Worm (Caenorhabditis elegans) whole organism, L2 larva: ENCODE measurements around the gene pis-1.

Source experiments
- C34F6.9 ChIP-seq: fragments of 150-350 bp; optimal IDR thresholded peaks from 2 replicates; lab custom pipeline; 2014; ENCODE audit warnings: missing biosample characterization, missing genetic modification characterization
- F13H6.1 ChIP-seq: sonication (generic microtip); optimal IDR thresholded peaks from 2 replicates; lab custom pipeline; 2016; ENCODE audit warnings: missing genetic modification characterization, missing compliant biosample characterization
- R02D3.7 ChIP-seq: fragments of 150-350 bp; optimal IDR thresholded peaks from 2 replicates; lab custom pipeline; 2014; ENCODE audit warnings: missing biosample characterization, missing genetic modification characterization
- Y55F3AM.14 ChIP-seq: fragments of 200-800 bp; sonication (Bioruptor generic); optimal IDR thresholded peaks from 2 replicates; lab custom pipeline; 2018; ENCODE audit warnings: mild to moderate bottlenecking, missing genetic modification characterization, missing compliant biosample characterization
- ZK546.5 ChIP-seq: sonication (generic microtip); optimal IDR thresholded peaks from 2 replicates; lab custom pipeline; 2017; ENCODE audit warnings: missing biosample characterization, missing genetic modification characterization
- alr-1 ChIP-seq: fragments of 150-350 bp; optimal IDR thresholded peaks from 2 replicates; lab custom pipeline; 2014; ENCODE audit warnings: missing biosample characterization, missing genetic modification characterization
- ama-1 ChIP-seq: fragments of 150-350 bp; optimal IDR thresholded peaks from 2 replicates; lab custom pipeline; 2018; ENCODE audit warnings: inconsistent platforms
- dmd-4 ChIP-seq: sonication (generic microtip); optimal IDR thresholded peaks from 2 replicates; lab custom pipeline; 2017; ENCODE audit warnings: missing biosample characterization, missing genetic modification characterization
- egl-27 ChIP-seq: sonication (generic microtip); optimal IDR thresholded peaks from 3 replicates; lab custom pipeline; 2017; ENCODE audit warnings: missing biosample characterization, missing genetic modification reagents, missing genetic modification characterization
- elt-3 ChIP-seq: sonication (generic microtip); optimal IDR thresholded peaks from 2 replicates; lab custom pipeline; 2017; ENCODE audit warnings: missing biosample characterization, missing genetic modification characterization
- fos-1 ChIP-seq: fragments of 150-350 bp; optimal IDR thresholded peaks from 2 replicates; lab custom pipeline; 2014; ENCODE audit warnings: missing biosample characterization, missing genetic modification characterization
- lin-11 ChIP-seq: fragments of 150-350 bp; sonication (generic microtip); optimal IDR thresholded peaks from 2 replicates; lab custom pipeline; 2014; ENCODE audit warnings: missing biosample characterization, missing genetic modification characterization, inconsistent platforms, mixed read lengths
- lin-13 ChIP-seq: fragments of 150-350 bp; optimal IDR thresholded peaks from 2 replicates; lab custom pipeline; 2014; ENCODE audit warnings: missing biosample characterization, missing genetic modification reagents, missing genetic modification characterization
- mdl-1 ChIP-seq, 2 experiments: fragments of 150-350 bp in 1 of 2; sonication (generic microtip) in 1 of 2; optimal IDR thresholded peaks; 2 replicates each; lab custom pipeline; 2017; ENCODE audit warnings: missing biosample characterization in 2 of 2, missing genetic modification characterization in 2 of 2
- nhr-12 ChIP-seq: fragments of 150-350 bp; optimal IDR thresholded peaks from 2 replicates; lab custom pipeline; 2014; ENCODE audit warnings: missing biosample characterization, missing genetic modification characterization
- nhr-129 ChIP-seq: fragments of 150-350 bp; optimal IDR thresholded peaks from 2 replicates; lab custom pipeline; 2014; ENCODE audit warnings: missing biosample characterization, missing genetic modification characterization
- nhr-237 ChIP-seq: fragments of 150-350 bp; optimal IDR thresholded peaks from 2 replicates; lab custom pipeline; 2014; ENCODE audit warnings: missing biosample characterization, missing genetic modification characterization
- nhr-25 ChIP-seq: fragments of 150-350 bp; sonication (generic microtip); optimal IDR thresholded peaks from 3 replicates; lab custom pipeline; 2014; ENCODE audit warnings: missing biosample characterization, missing genetic modification characterization
- nhr-77 ChIP-seq: fragments of 150-350 bp; optimal IDR thresholded peaks from 2 replicates; lab custom pipeline; 2014; ENCODE audit warnings: missing biosample characterization, missing genetic modification characterization
- sem-4 ChIP-seq: fragments of 150-350 bp; optimal IDR thresholded peaks from 2 replicates; lab custom pipeline; 2014; ENCODE audit warnings: missing biosample characterization, missing genetic modification reagents, missing genetic modification characterization
- sma-3 ChIP-seq: sonication (generic microtip); optimal IDR thresholded peaks from 2 replicates; lab custom pipeline; 2016; ENCODE audit warnings: missing genetic modification reagents, missing genetic modification characterization, missing compliant biosample characterization
- sma-9 ChIP-seq, 2 experiments: fragments of 150-350 bp in 1 of 2; sonication (generic microtip) in 1 of 2; optimal IDR thresholded peaks; 2 replicates each; lab custom pipeline; 2014 to 2016; ENCODE audit warnings: missing genetic modification characterization in 2 of 2, mild to moderate bottlenecking in 1 of 2, missing biosample characterization in 1 of 2, missing compliant biosample characterization in 1 of 2, missing genetic modification reagents in 1 of 2, moderate library complexity in 1 of 2
- unc-39 ChIP-seq: fragments of 150-350 bp; optimal IDR thresholded peaks from 2 replicates; lab custom pipeline; 2014; ENCODE audit warnings: missing biosample characterization, missing genetic modification characterization
- unc-55 ChIP-seq: fragments of 150-350 bp; sonication (generic microtip); optimal IDR thresholded peaks from 3 replicates; lab custom pipeline; 2014; ENCODE audit warnings: missing biosample characterization, missing genetic modification reagents, missing genetic modification characterization
- unc-62 ChIP-seq: fragments of 150-350 bp; optimal IDR thresholded peaks from 2 replicates; lab custom pipeline; 2014; ENCODE audit warnings: missing biosample characterization, missing genetic modification reagents, missing genetic modification characterization
- zag-1 ChIP-seq: fragments of 150-350 bp; optimal IDR thresholded peaks from 2 replicates; lab custom pipeline; 2014; ENCODE audit warnings: missing biosample characterization, missing genetic modification characterization
- ztf-1 ChIP-seq: fragments of 200-800 bp; sonication (Bioruptor generic); conservative IDR thresholded peaks from 2 replicates; pipeline ENCODE4 v1.3.6; 2022; ENCODE audit warnings: missing genetic modification characterization, missing compliant biosample characterization
- ztf-11 ChIP-seq: sonication (generic microtip); optimal IDR thresholded peaks from 2 replicates; lab custom pipeline; 2017; ENCODE audit warnings: missing biosample characterization, missing genetic modification characterization

The pis-1 gene

DNA sequence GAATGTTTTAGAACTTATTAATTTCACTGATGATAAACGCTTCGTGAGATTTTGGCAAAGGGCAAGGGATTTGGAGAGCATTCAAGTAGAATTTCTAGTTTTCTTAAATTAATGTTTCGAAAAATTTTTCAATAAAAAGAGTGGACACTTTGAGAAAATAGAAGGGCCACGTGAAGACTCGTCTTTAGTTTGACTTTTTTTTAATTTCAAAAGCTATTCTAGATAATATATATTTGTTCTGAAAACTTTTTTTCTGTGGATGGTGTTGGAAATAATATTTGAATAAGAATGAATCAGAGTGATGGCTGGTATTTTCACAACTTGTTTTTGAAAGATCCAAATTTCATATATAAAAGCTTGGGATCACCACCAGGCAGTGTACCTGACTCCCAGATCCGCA is 48.1 kb downstream of the pis-1 start, which contains the start of gene C28D4.8:
C28D4.8 (minus strand) TSS at position 101 of the 400 bp plus-strand sequence.
- TF ChIP-seq unc-55 (GFP tag; lab: Kevin White, UChicago) (no peak), ZK546.5 (no peak), sma-3 (no peak), fos-1 (tag; lab: Kevin White, UChicago) (no peak), dmd-4 (no peak), lin-11 (tag; lab: Kevin White, UChicago) (no peak), egl-27 (tag; lab: Kevin White, UChicago) (no peak), ama-1 (lab: Kevin White, UChicago) (no peak), R02D3.7 (tag; lab: Kevin White, UChicago) (no peak), nhr-25 (tag; lab: Kevin White, UChicago) (no peak)

DNA sequence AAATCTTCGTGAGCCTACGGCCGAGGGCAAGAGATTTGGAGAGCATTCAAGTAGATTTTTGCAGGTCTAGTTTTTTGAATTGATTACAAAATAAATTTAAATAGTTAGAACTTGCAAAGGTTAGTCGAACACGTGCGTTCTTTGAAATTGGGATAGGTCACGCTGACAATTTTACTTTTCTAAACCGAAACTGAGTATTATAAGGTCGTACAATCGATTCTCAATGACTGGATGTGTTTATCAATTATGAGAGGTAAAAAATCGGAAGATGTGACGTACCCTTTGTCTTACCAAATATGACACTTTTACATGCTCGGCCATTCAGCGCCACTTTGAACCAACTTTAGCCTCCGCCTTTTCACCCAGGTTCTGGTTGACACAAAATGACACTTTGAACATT is 49.6 kb downstream of the pis-1 start, which contains the start of gene C28D4.5:
C28D4.5 (minus strand) TSS at position 101 of the 400 bp plus-strand sequence.
- TF ChIP-seq lin-13: no peak
- TF ChIP-seq mdl-1 (tag; optimal IDR thresholded peaks at IDR 0.05; lab: Kevin White, UChicago): no peak
- no peak for TF ChIP-seq dmd-4
- TF ChIP-seq unc-62 (GFP tag; lab: Kevin White, UChicago): no peak
- TF ChIP-seq elt-3 (tag; lab: Kevin White, UChicago): no peak
- no peak for TF ChIP-seq sem-4

DNA sequence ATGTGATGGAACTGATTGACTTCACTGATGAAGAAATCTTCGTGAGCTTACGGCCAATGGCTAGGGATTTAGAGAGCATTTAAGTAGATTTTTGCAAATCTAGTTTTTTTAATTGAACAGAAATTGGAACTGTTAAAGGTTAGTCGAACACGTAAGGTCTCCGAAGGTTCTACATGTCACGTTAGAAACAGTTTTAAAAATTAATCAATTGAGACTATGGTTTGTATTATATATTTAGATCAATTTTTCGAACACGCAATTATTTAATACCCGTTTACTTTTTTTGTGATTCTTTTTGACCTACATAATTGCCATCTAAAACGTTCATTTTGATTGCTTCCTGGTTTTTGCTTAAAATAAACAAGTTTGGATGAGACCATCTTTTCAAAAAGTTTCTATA is 51.5 kb downstream of the pis-1 start, which contains the start of gene C28D4.4:
C28D4.4 (minus strand) TSS at position 101 of the 400 bp plus-strand sequence.
- TF ChIP-seq unc-62 (GFP tag; lab: Kevin White, UChicago): no peak
- no peak for TF ChIP-seq alr-1

DNA sequence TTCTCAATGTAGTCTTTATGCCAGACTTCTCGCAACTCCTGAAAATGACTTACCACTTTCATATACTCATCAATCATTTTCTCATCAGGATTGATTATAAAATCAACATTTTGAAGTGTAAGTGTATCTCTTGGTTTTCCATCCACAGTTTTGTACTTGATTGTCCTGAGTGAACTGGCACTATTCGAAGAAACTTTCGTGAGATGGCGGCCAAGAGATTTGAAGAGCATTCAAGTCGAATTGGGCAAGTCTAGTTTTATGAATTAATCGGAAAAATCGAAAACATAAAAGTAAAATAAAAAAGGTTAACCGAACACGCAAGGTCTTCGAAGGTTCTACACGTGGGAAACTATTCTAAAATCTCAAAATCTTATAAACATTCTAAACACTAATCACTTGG is 53.5 kb downstream of the pis-1 start, which contains the start of gene C28D4.7:
C28D4.7 (minus strand) TSS at position 265 of the 400 bp plus-strand sequence.
- TF ChIP-seq C34F6.9 (no peak), F13H6.1 (tag; lab: Kevin White, UChicago) (no peak), sma-9 (GFP tag; optimal IDR thresholded peaks at IDR 0.05; lab: Kevin White, UChicago) (no peak), sma-9 (tag; optimal IDR thresholded peaks at IDR 0.05; lab: Kevin White, UChicago) (no peak), elt-3 (tag; lab: Kevin White, UChicago) (no peak), zag-1 (tag; lab: Kevin White, UChicago) (no peak), ZK546.5 (no peak), unc-62 (GFP tag; lab: Kevin White, UChicago) (no peak), ztf-11 (tag; lab: Kevin White, UChicago) (no peak), sem-4 (no peak), nhr-237 (tag; lab: Kevin White, UChicago) (no peak), nhr-77 (tag; lab: Kevin White, UChicago) (no peak), nhr-129 (tag; lab: Kevin White, UChicago) (no peak), Y55F3AM.14 (GFP tag; lab: Kevin White, UChicago) (no peak), ztf-1 (GFP tag; lab: Robert Waterston, UW) (no peak), unc-39 (tag; lab: Kevin White, UChicago) (no peak), unc-55 (GFP tag; lab: Kevin White, UChicago) (no peak), nhr-12 (tag; lab: Kevin White, UChicago) (no peak), ama-1 (lab: Kevin White, UChicago) (no peak)
